Worm (Caenorhabditis elegans) whole organism, late embryonic: Measurements from ENCODE around the gene VM106R.1.

ENCODE experiments used
- C08G9.2 ChIP-seq: sonication (generic microtip); optimal IDR thresholded peaks from 2 replicates; lab custom pipeline; 2016; ENCODE audit warnings: mild to moderate bottlenecking, missing genetic modification characterization, moderate library complexity, missing compliant biosample characterization
- C38D4.7 ChIP-seq: fragments of 200-800 bp; sonication (Bioruptor generic); optimal IDR thresholded peaks from 2 replicates; lab custom pipeline; 2018; ENCODE audit warnings: mild to moderate bottlenecking, missing genetic modification characterization, moderate library complexity, missing compliant biosample characterization
- F13H6.1 ChIP-seq: sonication (generic microtip); optimal IDR thresholded peaks from 2 replicates; lab custom pipeline; 2016; ENCODE audit warnings: missing genetic modification characterization, missing compliant biosample characterization
- ceh-14 ChIP-seq: sonication (generic microtip); optimal IDR thresholded peaks from 2 replicates; lab custom pipeline; 2016; ENCODE audit warnings: missing genotype, missing genetic modification characterization, missing compliant biosample characterization
- ceh-19 ChIP-seq: fragments of 200-800 bp; sonication (Bioruptor generic); optimal IDR thresholded peaks from 2 replicates; lab custom pipeline; 2018; ENCODE audit warnings: mild to moderate bottlenecking, missing genetic modification characterization, missing compliant biosample characterization
- ceh-2 ChIP-seq: sonication (generic microtip); optimal IDR thresholded peaks from 2 replicates; lab custom pipeline; 2016; ENCODE audit warnings: missing genotype, missing genetic modification characterization, missing compliant biosample characterization
- ceh-24 ChIP-seq: sonication (generic microtip); optimal IDR thresholded peaks from 2 replicates; lab custom pipeline; 2016; ENCODE audit warnings: mild to moderate bottlenecking, missing genetic modification characterization, missing compliant biosample characterization
- ceh-30 ChIP-seq: fragments of 150-350 bp; optimal IDR thresholded peaks from 2 replicates; lab custom pipeline; 2014; ENCODE audit warnings: missing biosample characterization, missing genetic modification characterization
- ceh-31 ChIP-seq: sonication (generic microtip); optimal IDR thresholded peaks from 2 replicates; lab custom pipeline; 2016; ENCODE audit warnings: missing genetic modification characterization, missing compliant biosample characterization
- ceh-34 ChIP-seq: sonication (generic microtip); optimal IDR thresholded peaks from 2 replicates; lab custom pipeline; 2016; ENCODE audit warnings: mild to moderate bottlenecking, missing genetic modification characterization, missing compliant biosample characterization
- ceh-45 ChIP-seq: fragments of 200-800 bp; sonication (Bioruptor generic); IDR thresholded peaks from 2 replicates; pipeline ENCODE4 v1.3.6; 2022; ENCODE audit warnings: missing genetic modification reagents, missing genetic modification characterization, missing compliant biosample characterization
- ceh-6 ChIP-seq: fragments of 200-800 bp; sonication (Bioruptor generic); optimal IDR thresholded peaks from 2 replicates; lab custom pipeline; 2018; ENCODE audit warnings: mild to moderate bottlenecking, missing genetic modification characterization, missing compliant biosample characterization
- ceh-9 ChIP-seq: sonication (generic microtip); optimal IDR thresholded peaks from 2 replicates; lab custom pipeline; 2016; ENCODE audit warnings: mild to moderate bottlenecking, missing genetic modification characterization, inconsistent platforms, missing compliant biosample characterization
- che-1 ChIP-seq: sonication (generic microtip); optimal IDR thresholded peaks from 2 replicates; lab custom pipeline; 2016; ENCODE audit warnings: mild to moderate bottlenecking, missing genetic modification characterization, missing compliant biosample characterization
- elt-2 ChIP-seq: sonication (generic microtip); optimal IDR thresholded peaks from 2 replicates; lab custom pipeline; 2016; ENCODE audit warnings: missing genetic modification reagents, missing genetic modification characterization, missing compliant biosample characterization
- ets-4 ChIP-seq: sonication (generic microtip); optimal IDR thresholded peaks from 2 replicates; lab custom pipeline; 2016; ENCODE audit warnings: missing genetic modification characterization, missing compliant biosample characterization
- eyg-1 ChIP-seq: sonication (generic microtip); optimal IDR thresholded peaks from 2 replicates; lab custom pipeline; 2016; ENCODE audit warnings: missing genotype, missing genetic modification characterization, missing compliant biosample characterization
- fax-1 ChIP-seq: sonication (generic microtip); optimal IDR thresholded peaks from 2 replicates; lab custom pipeline; 2016; ENCODE audit warnings: missing genotype, missing genetic modification characterization, missing compliant biosample characterization
- fkh-10 ChIP-seq: fragments of 150-350 bp; optimal IDR thresholded peaks from 2 replicates; lab custom pipeline; 2014; ENCODE audit warnings: missing biosample characterization, missing genetic modification reagents, missing genetic modification characterization
- fkh-6 ChIP-seq: sonication (generic microtip); optimal IDR thresholded peaks from 2 replicates; lab custom pipeline; 2016; ENCODE audit warnings: missing genetic modification characterization, missing compliant biosample characterization
- gmeb-2 ChIP-seq: sonication (generic microtip); optimal IDR thresholded peaks from 2 replicates; lab custom pipeline; 2016; ENCODE audit warnings: missing genetic modification characterization, inconsistent platforms, missing compliant biosample characterization
- hlh-15 ChIP-seq: sonication (generic microtip); optimal IDR thresholded peaks from 2 replicates; lab custom pipeline; 2016; ENCODE audit warnings: missing genetic modification characterization, missing compliant biosample characterization
- hlh-30 ChIP-seq: sonication (generic microtip); optimal IDR thresholded peaks from 2 replicates; lab custom pipeline; 2017; ENCODE audit warnings: antibody characterized with exemption, missing genetic modification characterization, missing compliant biosample characterization; ENCODE audit not compliant: insufficient read depth
- hlh-8 ChIP-seq: sonication (generic microtip); optimal IDR thresholded peaks from 2 replicates; lab custom pipeline; 2016; ENCODE audit warnings: missing genotype, missing genetic modification characterization, missing compliant biosample characterization
- lim-6 ChIP-seq: sonication (generic microtip); optimal IDR thresholded peaks from 2 replicates; lab custom pipeline; 2016; ENCODE audit warnings: missing genetic modification characterization, missing compliant biosample characterization
- madf-2 ChIP-seq: sonication (generic microtip); optimal IDR thresholded peaks from 2 replicates; lab custom pipeline; 2017; ENCODE audit warnings: missing genetic modification characterization, missing compliant biosample characterization
- nfya-1 ChIP-seq: sonication (generic microtip); optimal IDR thresholded peaks from 2 replicates; lab custom pipeline; 2017; ENCODE audit warnings: missing genetic modification characterization, mild to moderate bottlenecking, missing compliant biosample characterization, antibody characterized with exemption, moderate library complexity
- pha-4 ChIP-seq: fragments of 150-350 bp; optimal IDR thresholded peaks from 2 replicates; lab custom pipeline; 2018; ENCODE audit warnings: missing biosample characterization, missing genetic modification reagents, missing genetic modification characterization
- pros-1 ChIP-seq: fragments of 150-350 bp; optimal IDR thresholded peaks from 2 replicates; lab custom pipeline; 2014; ENCODE audit warnings: missing biosample characterization, missing genetic modification reagents, missing genetic modification characterization
- ref-2 ChIP-seq: sonication (generic microtip); optimal IDR thresholded peaks from 2 replicates; lab custom pipeline; 2016; ENCODE audit warnings: missing genetic modification characterization, missing compliant biosample characterization
- rnt-1 ChIP-seq: sonication (generic microtip); optimal IDR thresholded peaks from 2 replicates; lab custom pipeline; 2016; ENCODE audit warnings: missing genetic modification characterization, missing compliant biosample characterization
- tbx-2 ChIP-seq: sonication (generic microtip); optimal IDR thresholded peaks from 2 replicates; lab custom pipeline; 2016; ENCODE audit warnings: missing genetic modification characterization, missing compliant biosample characterization
- tbx-7 ChIP-seq: sonication (generic microtip); optimal IDR thresholded peaks from 2 replicates; lab custom pipeline; 2016; ENCODE audit warnings: missing genotype, missing genetic modification characterization, missing compliant biosample characterization
- unc-3 ChIP-seq, 2 experiments: fragments of 200-800 bp in 1 of 2; sonication (Bioruptor generic) in 1 of 2; sonication (generic microtip) in 1 of 2; conservative IDR thresholded peaks in 1 of 2; optimal IDR thresholded peaks in 1 of 2; 2 replicates each; pipeline versions ENCODE4 v1.3.6 to Lab custom; 2016 to 2022; ENCODE audit warnings: missing compliant biosample characterization in 2 of 2, missing genetic modification characterization in 2 of 2, missing genetic modification reagents in 1 of 2
- unc-42 ChIP-seq: sonication (generic microtip); optimal IDR thresholded peaks from 2 replicates; lab custom pipeline; 2016; ENCODE audit warnings: missing genotype, missing genetic modification characterization, missing compliant biosample characterization
- unc-86 ChIP-seq: sonication (generic microtip); optimal IDR thresholded peaks from 2 replicates; lab custom pipeline; 2016; ENCODE audit warnings: missing genetic modification characterization, missing compliant biosample characterization
- zip-5 ChIP-seq: sonication (generic microtip); optimal IDR thresholded peaks from 2 replicates; lab custom pipeline; 2016; ENCODE audit warnings: missing genetic modification characterization, missing compliant biosample characterization

The VM106R.1 gene

ce11 chrII:10829081-10829480 is at the start of gene VM106R.1:
Gene VM106R.1, minus strand, starts transcription at chrII:10829181.
- TF ChIP-seq tbx-7 (no peak), hlh-8 (tag; lab: Kevin White, UChicago) (no peak), ceh-45 (GFP tag; lab: Robert Waterston, UW) (no peak), fkh-10 (GFP tag; lab: Kevin White, UChicago) (no peak), tbx-2 (tag; lab: Kevin White, UChicago) (no peak), elt-2 (tag; lab: Kevin White, UChicago) (no peak), che-1 (tag; lab: Kevin White, UChicago) (no peak)

ce11 chrII:10873631-10874030 is 44.6 kb upstream of the VM106R.1 start, which contains the start of gene orc-2:
Gene orc-2, plus strand, starts transcription at chrII:10873931.
- TF ChIP-seq pha-4 (tag; lab: Kevin White, UChicago): no peak
- TF ChIP-seq fax-1 (tag; lab: Kevin White, UChicago): no peak
- TF ChIP-seq pros-1 (tag; lab: Kevin White, UChicago): no peak
- TF ChIP-seq madf-2: no peak

ce11 chrII:10872541-10872940 is 43.6 kb upstream of the VM106R.1 start, which contains the start of the genes cyn-4 and copz-1:
Gene cyn-4, minus strand, starts transcription at chrII:10872611.
Gene copz-1, plus strand, starts transcription at chrII:10872879.
- TF ChIP-seq ceh-19 (peak; percentile 14), ceh-2 (tag; lab: Kevin White, UChicago) (peak; percentile 92), ceh-9 (tag; lab: Kevin White, UChicago) (no peak), hlh-30 (peak; percentile 81), unc-86 (tag; lab: Kevin White, UChicago) (no peak), ets-4 (tag; lab: Kevin White, UChicago) (peak; percentile 87), elt-2 (tag; lab: Kevin White, UChicago) (peak; percentile 65), ceh-31 (tag; lab: Kevin White, UChicago) (peak; percentile 94), hlh-15 (tag; lab: Kevin White, UChicago) (no peak), F13H6.1 (peak; percentile 22), ceh-30 (no peak), tbx-2 (tag; lab: Kevin White, UChicago) (peak; percentile 92), zip-5 (tag; lab: Kevin White, UChicago) (peak; percentile 70), ceh-45 (GFP tag; lab: Robert Waterston, UW) (no peak), hlh-8 (tag; lab: Kevin White, UChicago) (peak; percentile 55), ceh-6 (GFP tag; lab: Kevin White, UChicago) (no peak), rnt-1 (tag; lab: Kevin White, UChicago) (peak; percentile 41), unc-3 (GFP tag; conservative IDR thresholded peaks at IDR 0.05; lab: Robert Waterston, UW) (0 out of 2 replicates have a peak, but pooled peaks have one; percentile 17), unc-3 (tag; optimal IDR thresholded peaks at IDR 0.05; lab: Kevin White, UChicago) (no peak), ceh-34 (tag; lab: Kevin White, UChicago) (peak; percentile 38), lim-6 (tag; lab: Kevin White, UChicago) (peak; percentile 48), tbx-7 (peak; percentile 78), nfya-1 (tag; lab: Kevin White, UChicago) (peak; percentile 60), eyg-1 (peak; percentile 10), unc-42 (peak; percentile 73), gmeb-2 (tag; lab: Kevin White, UChicago) (no peak), C08G9.2 (tag; lab: Kevin White, UChicago) (peak; percentile 89), ref-2 (tag; lab: Kevin White, UChicago) (peak; percentile 73), ceh-14 (peak; percentile 69), fax-1 (tag; lab: Kevin White, UChicago) (no peak)
- TF ChIP-seq, all 69 proteins: peak for 21

ce11 chrII:10870698-10871097 is 41.7 kb upstream of the VM106R.1 start:
- TF ChIP-seq fkh-6 (tag; lab: Kevin White, UChicago) (no peak), unc-42 (no peak), pha-4 (tag; lab: Kevin White, UChicago) (no peak), ceh-24 (tag; lab: Kevin White, UChicago) (no peak), C38D4.7 (GFP tag; lab: Kevin White, UChicago) (no peak), tbx-2 (tag; lab: Kevin White, UChicago) (no peak)
- TF ChIP-seq, all 69 proteins: peak for 0
